Worm (Caenorhabditis elegans): ENCODE results near the gene Y38H6C.21.

Gene Y38H6C.21

ce11 chrV:20580511-20581040 lies 25.5 kb upstream of the Y38H6C.21 start, which contains the start of gene F26F2.7:
Gene F26F2.7 (plus strand): TSS chrV:20580990.
- peak; percentile 78 for TF ChIP-seq madf-10 (tag; optimal IDR thresholded peaks at IDR 0.05)
- peak; percentile 87 for TF ChIP-seq ceh-91 (GFP tag; IDR thresholded peaks at IDR 0.05)
- peak; percentile 48 for TF ChIP-seq pha-4 (tag; optimal IDR thresholded peaks at IDR 0.05)
- TF ChIP-seq ceh-27 (GFP tag; optimal IDR thresholded peaks at IDR 0.05) = no peak
- peak; percentile 59; the same call in 1 of the 2 replicates for TF ChIP-seq Y56A3A.18 (GFP tag; IDR thresholded peaks at IDR 0.05)
- no peak for TF ChIP-seq nfya-2 (GFP tag; IDR thresholded peaks at IDR 0.05)
- peak; percentile 85 for TF ChIP-seq athp-1 (tag; optimal IDR thresholded peaks at IDR 0.05)
- peak; percentile 32 for TF ChIP-seq F57C9.4 (tag; optimal IDR thresholded peaks at IDR 0.05)
- TF ChIP-seq unc-130 (GFP tag; optimal IDR thresholded peaks at IDR 0.05) = peak; percentile 65
- TF ChIP-seq F22D6.2 (tag; optimal IDR thresholded peaks at IDR 0.05) = peak; percentile 28
- TF ChIP-seq F23B12.7 (tag; optimal IDR thresholded peaks at IDR 0.05; ENCODE audit: insufficient read depth) = peak; percentile 44
- TF ChIP-seq Y79H2A.3 (GFP tag; conservative IDR thresholded peaks at IDR 0.05) = peak; percentile 29; the same call in 1 of the 2 replicates
- TF ChIP-seq rcor-1 (GFP tag; IDR thresholded peaks at IDR 0.05) = peak; percentile 89
- no peak for TF ChIP-seq F57A8.1 (GFP tag; optimal IDR thresholded peaks at IDR 0.05)
- no peak for TF ChIP-seq lag-1 (GFP tag; IDR thresholded peaks at IDR 0.05)
- no peak for TF ChIP-seq lsy-27 (tag; optimal IDR thresholded peaks at IDR 0.05; ENCODE audit: borderline replicate concordance, insufficient read depth)
- peak; percentile 72 for TF ChIP-seq tbp1 (GFP tag; optimal IDR thresholded peaks at IDR 0.05)
- no peak for TF ChIP-seq cebp-2 (GFP tag; IDR thresholded peaks at IDR 0.05)
- peak; percentile 88; the same call in 1 of the 2 replicates for TF ChIP-seq mcd-1 (GFP tag; IDR thresholded peaks at IDR 0.05)
- no peak for TF ChIP-seq F55B11.4 (tag; optimal IDR thresholded peaks at IDR 0.05; ENCODE audit: borderline replicate concordance, insufficient read depth)
- TF ChIP-seq dpff-1 (tag; optimal IDR thresholded peaks at IDR 0.05) = no peak
- no peak for TF ChIP-seq sdz-38 (tag; optimal IDR thresholded peaks at IDR 0.05)
- TF ChIP-seq rpc-1 (optimal IDR thresholded peaks at IDR 0.05) = no peak
- no peak for TF ChIP-seq rpc-1 (tag; optimal IDR thresholded peaks at IDR 0.05)
- TF ChIP-seq F49E8.2 (tag; optimal IDR thresholded peaks at IDR 0.05; ENCODE audit: insufficient read depth) = no peak
- peak; percentile 64 for TF ChIP-seq C06A6.2 (GFP tag; conservative IDR thresholded peaks at IDR 0.05)
- TF ChIP-seq lin-54 (GFP tag; optimal IDR thresholded peaks at IDR 0.05) = peak; percentile 88
- peak; percentile 30 for TF ChIP-seq F10E7.11 (tag; optimal IDR thresholded peaks at IDR 0.05)
- TF ChIP-seq B0019.2 (GFP tag; conservative IDR thresholded peaks at IDR 0.05) = 0 out of 2 replicates have a peak, but pooled peaks have one; percentile 20
- TF ChIP-seq D2030.7 (GFP tag; IDR thresholded peaks at IDR 0.05) = peak; percentile 91
- no peak for TF ChIP-seq let-526 (GFP tag; IDR thresholded peaks at IDR 0.05)
- TF ChIP-seq nfya-1 (tag; optimal IDR thresholded peaks at IDR 0.05; ENCODE audit: borderline replicate concordance, insufficient read depth) = no peak
- peak; percentile 9 for TF ChIP-seq mxl-1 (tag; optimal IDR thresholded peaks at IDR 0.05)
- TF ChIP-seq dpl-1 (GFP tag; optimal IDR thresholded peaks at IDR 0.05) = peak; percentile 59
- TF ChIP-seq B0261.1 (tag; optimal IDR thresholded peaks at IDR 0.05) = peak; percentile 25
- TF ChIP-seq F33H1.4 (GFP tag; IDR thresholded peaks at IDR 0.05) = peak; percentile 95
- no peak for TF ChIP-seq lin-26 (GFP tag; IDR thresholded peaks at IDR 0.05)
- peak; percentile 89 for TF ChIP-seq ekl-4 (GFP tag; IDR thresholded peaks at IDR 0.05)
- no peak for TF ChIP-seq nhr-120 (GFP tag; IDR thresholded peaks at IDR 0.05)
- no peak; the same call in 1 of the 2 replicates for TF ChIP-seq nfyb-1 (GFP tag; IDR thresholded peaks at IDR 0.05)
- no peak for TF ChIP-seq sea-2 (GFP tag; IDR thresholded peaks at IDR 0.05)
- TF ChIP-seq ets-4 (GFP tag; optimal IDR thresholded peaks at IDR 0.05) = no peak
- no peak for TF ChIP-seq ceh-100 (GFP tag; IDR thresholded peaks at IDR 0.05)
- peak; percentile 89 for TF ChIP-seq repo-1 (tag; optimal IDR thresholded peaks at IDR 0.05)
- TF ChIP-seq xnd-1 (tag; optimal IDR thresholded peaks at IDR 0.05) = peak; percentile 100
- no peak for TF ChIP-seq snpc-4 (GFP tag; optimal IDR thresholded peaks at IDR 0.05)
- TF ChIP-seq snpc-4 (tag; optimal IDR thresholded peaks at IDR 0.05) = peak in 3 of 4 experiments; percentile 26 to 85 (median 79)
- peak; percentile 79 for TF ChIP-seq attf-6 (GFP tag; IDR thresholded peaks at IDR 0.05)
- peak; percentile 83 for TF ChIP-seq madf-3 (GFP tag; IDR thresholded peaks at IDR 0.05)
